Fruit fly (Drosophila melanogaster) whole organism, embryonic: Measurements from ENCODE around the gene CG14246.
A peak's percentile ranks its signal among the peaks of the same experiment; 100 is the strongest.

Experiments used
- ATbp ChIP-seq: fragments of 200-800 bp; sonication (Bioruptor generic); optimal IDR thresholded peaks from 2 replicates; lab custom pipeline; 2017; ENCODE audit warnings: missing biosample characterization, mild to moderate bottlenecking, missing genetic modification characterization, missing genetic modification reagents
- Atf-2 ChIP-seq: fragments of 200-800 bp; sonication (Bioruptor generic); optimal IDR thresholded peaks from 2 replicates; lab custom pipeline; 2016; ENCODE audit warnings: missing biosample characterization, missing genetic modification characterization
- Blimp-1 ChIP-seq: fragments of 200-800 bp; sonication (Bioruptor generic); optimal IDR thresholded peaks from 3 replicates; lab custom pipeline; 2018; ENCODE audit warnings: missing biosample characterization, missing genetic modification characterization, mild to moderate bottlenecking, moderate library complexity, missing genetic modification reagents
- Bteb2 ChIP-seq: fragments of 200-800 bp; sonication (Bioruptor generic); optimal IDR thresholded peaks from 2 replicates; lab custom pipeline; 2016; ENCODE audit warnings: missing biosample characterization, missing genetic modification characterization
- CG10274 ChIP-seq: fragments of 200-800 bp; sonication (Bioruptor generic); optimal IDR thresholded peaks from 3 replicates; lab custom pipeline; 2017; ENCODE audit warnings: missing biosample characterization, mild to moderate bottlenecking, missing genetic modification characterization
- CG11247 ChIP-seq: fragments of 200-800 bp; sonication (Bioruptor generic); IDR thresholded peaks from 2 replicates; pipeline ENCODE4 v1.3.6; 2022; ENCODE audit warnings: missing biosample characterization, missing genetic modification characterization
- CG11696 ChIP-seq: fragments of 200-800 bp; sonication (Bioruptor generic); IDR thresholded peaks from 2 replicates; pipeline ENCODE4 v1.3.6; 2022; ENCODE audit warnings: missing biosample characterization, missing genetic modification characterization
- CG12155 ChIP-seq: fragments of 200-800 bp; sonication (Bioruptor generic); optimal IDR thresholded peaks from 3 replicates; lab custom pipeline; 2016; ENCODE audit warnings: missing biosample characterization, missing genetic modification characterization
- CG13624 ChIP-seq: fragments of 200-800 bp; sonication (Bioruptor generic); optimal IDR thresholded peaks from 2 replicates; lab custom pipeline; 2016; ENCODE audit warnings: missing biosample characterization, missing genetic modification characterization
- CG15073 ChIP-seq: fragments of 200-800 bp; sonication (Bioruptor generic); optimal IDR thresholded peaks from 2 replicates; lab custom pipeline; 2016; ENCODE audit warnings: missing biosample characterization, missing genetic modification characterization
- CG16813 ChIP-seq: fragments of 200-800 bp; sonication (Bioruptor generic); IDR thresholded peaks from 3 replicates; pipeline ENCODE4 v1.3.6; 2022; ENCODE audit warnings: missing biosample characterization, missing genetic modification characterization; ENCODE audit not compliant: partially characterized antibody
- CG16815 ChIP-seq: fragments of 200-800 bp; sonication (Bioruptor generic); optimal IDR thresholded peaks from 3 replicates; lab custom pipeline; 2017; ENCODE audit warnings: missing biosample characterization, mild to moderate bottlenecking, missing genetic modification characterization
- CG16863 ChIP-seq: fragments of 200-800 bp; sonication (Bioruptor generic); optimal IDR thresholded peaks from 3 replicates; lab custom pipeline; 2016; ENCODE audit warnings: missing biosample characterization, missing genetic modification characterization
- CG2116 ChIP-seq: fragments of 200-800 bp; sonication (Bioruptor generic); optimal IDR thresholded peaks from 3 replicates; lab custom pipeline; 2018; ENCODE audit warnings: missing biosample characterization, mild to moderate bottlenecking, missing genetic modification characterization
- CG2712 ChIP-seq: fragments of 200-800 bp; optimal IDR thresholded peaks from 3 replicates; lab custom pipeline; 2019; ENCODE audit warnings: missing biosample characterization, mild to moderate bottlenecking, missing genetic modification characterization, moderate library complexity
- CG30020 ChIP-seq: fragments of 200-800 bp; optimal IDR thresholded peaks from 2 replicates; lab custom pipeline; 2019; ENCODE audit warnings: missing biosample characterization, mild to moderate bottlenecking, missing genetic modification characterization, moderate library complexity
- CG30431 ChIP-seq: fragments of 200-800 bp; sonication (Bioruptor generic); optimal IDR thresholded peaks from 2 replicates; lab custom pipeline; 2017; ENCODE audit warnings: missing biosample characterization, missing genetic modification characterization
- CG31388 ChIP-seq: fragments of 200-800 bp; sonication (Bioruptor generic); optimal IDR thresholded peaks from 2 replicates; lab custom pipeline; 2016; ENCODE audit warnings: missing biosample characterization, missing genetic modification characterization
- CG3847 ChIP-seq: fragments of 200-800 bp; sonication (Bioruptor generic); IDR thresholded peaks from 2 replicates; pipeline ENCODE4 v1.3.6; 2022; ENCODE audit warnings: missing biosample characterization, missing genetic modification characterization
- CG3995 ChIP-seq: fragments of 200-800 bp; sonication (Bioruptor generic); optimal IDR thresholded peaks from 3 replicates; lab custom pipeline; 2016; ENCODE audit warnings: missing biosample characterization, missing genetic modification characterization
- CG4282 ChIP-seq: fragments of 200-800 bp; sonication (Bioruptor generic); optimal IDR thresholded peaks from 2 replicates; lab custom pipeline; 2016; ENCODE audit warnings: missing biosample characterization, missing genetic modification characterization
- CG4424 ChIP-seq: fragments of 200-800 bp; sonication (Bioruptor generic); optimal IDR thresholded peaks from 3 replicates; lab custom pipeline; 2016; ENCODE audit warnings: missing biosample characterization, missing genetic modification characterization
- CG5180 ChIP-seq: fragments of 200-800 bp; sonication (Bioruptor generic); optimal IDR thresholded peaks from 3 replicates; lab custom pipeline; 2017; ENCODE audit warnings: missing biosample characterization, missing genetic modification characterization, mild to moderate bottlenecking, moderate library complexity, missing genetic modification reagents
- CG5953 ChIP-seq: fragments of 200-800 bp; sonication (Bioruptor generic); IDR thresholded peaks from 2 replicates; pipeline ENCODE4 v1.3.6; 2022; ENCODE audit warnings: missing biosample characterization, missing genetic modification characterization
- CG9876 ChIP-seq: fragments of 200-800 bp; sonication (Bioruptor generic); optimal IDR thresholded peaks from 2 replicates; lab custom pipeline; 2016; ENCODE audit warnings: missing biosample characterization, missing genetic modification characterization
- D19B ChIP-seq: fragments of 200-800 bp; sonication (Bioruptor generic); optimal IDR thresholded peaks from 2 replicates; lab custom pipeline; 2017; ENCODE audit warnings: missing biosample characterization, mild to moderate bottlenecking, missing genetic modification characterization
- Doc3 ChIP-seq: fragments of 200-800 bp; sonication (Bioruptor generic); IDR thresholded peaks from 3 replicates; pipeline ENCODE4 v1.3.6; 2022; ENCODE audit warnings: missing biosample characterization, missing genetic modification characterization; ENCODE audit not compliant: partially characterized antibody
- Dref ChIP-seq: fragments of 200-800 bp; sonication (Bioruptor generic); IDR thresholded peaks from 2 replicates; pipeline ENCODE4 v1.3.6; 2022; ENCODE audit warnings: missing biosample characterization, missing genetic modification characterization
- HHEX ChIP-seq: fragments of 200-800 bp; sonication (Bioruptor generic); optimal IDR thresholded peaks from 3 replicates; lab custom pipeline; 2017; ENCODE audit warnings: missing biosample characterization, mild to moderate bottlenecking, missing genetic modification characterization, missing genetic modification reagents
- Hr39 ChIP-seq: fragments of >200 bp; optimal IDR thresholded peaks from 2 replicates; lab custom pipeline; 2017
- Lim3 ChIP-seq: fragments of 200-800 bp; sonication (Bioruptor generic); IDR thresholded peaks from 2 replicates; pipeline ENCODE4 v1.3.6; 2022; ENCODE audit warnings: missing biosample characterization, missing genetic modification characterization
- Med ChIP-seq: fragments of 200-800 bp; sonication (Bioruptor generic); peaks from one replicate; lab custom pipeline; 2016; ENCODE audit warnings: missing biosample characterization, missing genetic modification characterization, mild to moderate bottlenecking, inconsistent platforms, moderate library complexity
- Nf-YA ChIP-seq: fragments of 200-800 bp; sonication (Bioruptor generic); IDR thresholded peaks from 2 replicates; pipeline ENCODE4 v1.3.6; 2022; ENCODE audit warnings: missing biosample characterization, missing genetic modification characterization
- Xbp1 ChIP-seq: fragments of 200-800 bp; sonication (Bioruptor generic); optimal IDR thresholded peaks from 3 replicates; lab custom pipeline; 2016; ENCODE audit warnings: missing biosample characterization, mild to moderate bottlenecking, missing genetic modification characterization
- abd-A ChIP-seq: fragments of 200-800 bp; sonication (Bioruptor generic); optimal IDR thresholded peaks from 3 replicates; lab custom pipeline; 2019; ENCODE audit warnings: missing biosample characterization, mild to moderate bottlenecking, missing genetic modification characterization, moderate library complexity
- ara ChIP-seq: fragments of 200-800 bp; sonication (Bioruptor generic); IDR thresholded peaks from 2 replicates; pipeline ENCODE4 v1.3.6; 2022; ENCODE audit warnings: missing biosample characterization, missing genetic modification characterization
- cad ChIP-seq: fragments of >200 bp; optimal IDR thresholded peaks from 2 replicates; lab custom pipeline; 2017; ENCODE audit warnings: missing biosample characterization, missing genetic modification characterization
- cato ChIP-seq: fragments of 200-800 bp; sonication (Bioruptor generic); optimal IDR thresholded peaks from 2 replicates; lab custom pipeline; 2016; ENCODE audit warnings: missing biosample characterization, missing genetic modification characterization, borderline replicate concordance
- disco-r ChIP-seq: fragments of 200-800 bp; sonication (Bioruptor generic); optimal IDR thresholded peaks from 2 replicates; lab custom pipeline; 2016; ENCODE audit warnings: missing biosample characterization, missing genetic modification characterization
- emc ChIP-seq: fragments of 200-800 bp; sonication (Bioruptor generic); optimal IDR thresholded peaks from 2 replicates; lab custom pipeline; 2016; ENCODE audit warnings: missing biosample characterization, missing genetic modification characterization
- en ChIP-seq: fragments of 200-800 bp; sonication (Bioruptor generic); optimal IDR thresholded peaks from 2 replicates; lab custom pipeline; 2016; ENCODE audit warnings: missing biosample characterization, missing genetic modification characterization
- hb ChIP-seq: fragments of 200-800 bp; sonication (Bioruptor generic); IDR thresholded peaks from 3 replicates; pipeline ENCODE4 v1.3.6; 2022; ENCODE audit warnings: missing biosample characterization, missing genetic modification characterization; ENCODE audit not compliant: partially characterized antibody
- insv ChIP-seq, 2 experiments: fragments of 200-800 bp; sonication (Bioruptor generic); optimal IDR thresholded peaks; 3 replicates each; lab custom pipeline; 2016 to 2018; ENCODE audit warnings: missing biosample characterization in 2 of 2, missing genetic modification characterization in 2 of 2
- kay ChIP-seq: fragments of 200-800 bp; sonication (Bioruptor generic); optimal IDR thresholded peaks from 2 replicates; lab custom pipeline; 2016; ENCODE audit warnings: missing biosample characterization, missing genetic modification characterization
- pb ChIP-seq: fragments of 200-800 bp; sonication (Bioruptor generic); optimal IDR thresholded peaks from 3 replicates; lab custom pipeline; 2016; ENCODE audit warnings: missing biosample characterization, missing genetic modification characterization
- psq ChIP-seq: fragments of 200-800 bp; sonication (Bioruptor generic); optimal IDR thresholded peaks from 2 replicates; lab custom pipeline; 2017; ENCODE audit warnings: missing biosample characterization, missing genetic modification characterization
- salm ChIP-seq: fragments of 200-800 bp; sonication (Bioruptor generic); optimal IDR thresholded peaks from 2 replicates; lab custom pipeline; 2018; ENCODE audit warnings: missing biosample characterization, mild to moderate bottlenecking, missing genetic modification characterization
- sr ChIP-seq: fragments of 200-800 bp; sonication (Bioruptor generic); IDR thresholded peaks from 3 replicates; pipeline ENCODE4 v1.3.6; 2022; ENCODE audit warnings: missing biosample characterization, missing genetic modification characterization
- unc-4 ChIP-seq: fragments of 200-800 bp; sonication (Bioruptor generic); IDR thresholded peaks from 2 replicates; pipeline ENCODE4 v1.3.6; 2022; ENCODE audit warnings: missing biosample characterization, missing genetic modification characterization; ENCODE audit not compliant: partially characterized antibody
- wor ChIP-seq: fragments of 200-800 bp; sonication (Bioruptor generic); IDR thresholded peaks from 2 replicates; pipeline ENCODE4 v1.3.6; 2022; ENCODE audit warnings: missing biosample characterization, missing genetic modification characterization
- zen2 ChIP-seq: fragments of 200-800 bp; sonication (Bioruptor generic); IDR thresholded peaks from 3 replicates; pipeline ENCODE4 v1.3.6; 2022; ENCODE audit warnings: missing biosample characterization, missing genetic modification characterization; ENCODE audit not compliant: partially characterized antibody

The CG14246 gene

DNA sequence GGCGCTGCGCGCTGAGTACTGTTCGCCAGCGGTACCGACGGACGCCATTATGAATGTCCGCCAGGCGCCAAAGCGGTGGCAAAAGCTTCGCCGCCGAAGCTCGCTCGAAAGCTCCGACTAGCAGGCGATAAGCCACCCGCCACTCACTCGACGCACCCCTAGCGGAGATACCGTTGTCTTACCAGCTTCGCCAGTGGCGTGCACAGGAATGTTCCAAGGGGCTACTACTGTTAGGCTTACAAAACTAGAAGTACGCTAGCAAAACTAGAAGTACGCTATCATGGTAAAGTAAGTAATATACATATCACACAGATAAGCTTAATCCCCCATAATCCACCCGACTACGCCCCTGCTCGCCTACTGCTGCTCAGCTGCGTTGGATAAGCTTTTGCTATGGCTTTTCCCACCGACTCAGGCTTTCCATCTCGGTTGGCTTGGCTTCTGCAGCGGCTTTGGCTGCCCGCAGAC is 13.0 kb upstream of the CG14246 start, which contains the start of gene amon (continued):
- TF ChIP-seq CG15073 (GFP tag; lab: Kevin White, UChicago) (peak; percentile 80), kay (GFP tag; lab: Kevin White, UChicago) (peak; percentile 98), disco-r (GFP tag; lab: Kevin White, UChicago) (peak; percentile 97), cad (GFP tag; lab: Kevin White, UChicago) (no peak), CG2116 (GFP tag; lab: Kevin White, UChicago) (peak; percentile 75), CG16863 (GFP tag; lab: Kevin White, UChicago) (peak; percentile 98), Hr39 (no peak), CG2712 (tag; lab: Kevin White, UChicago) (peak; percentile 95), CG12155 (GFP tag; lab: Kevin White, UChicago) (peak; percentile 97), cato (GFP tag; lab: Kevin White, UChicago) (peak; percentile 94), CG3995 (GFP tag; lab: Kevin White, UChicago) (peak; percentile 79), Bteb2 (GFP tag; lab: Kevin White, UChicago) (peak; percentile 98), CG16813 (no peak), zen2 (GFP tag; lab: Robert Waterston, UW) (no peak), Lim3 (peak; percentile 95), CG11696 (peak; percentile 92), CG30020 (no peak), CG13624 (GFP tag; lab: Kevin White, UChicago) (peak; percentile 99), CG9876 (GFP tag; lab: Kevin White, UChicago) (peak; percentile 98), ATbp (GFP tag; lab: Kevin White, UChicago) (peak; percentile 99), Atf-2 (GFP tag; lab: Kevin White, UChicago) (peak; percentile 96), CG4424 (GFP tag; lab: Kevin White, UChicago) (peak; percentile 98), CG10274 (peak; percentile 94), hb (GFP tag; lab: Robert Waterston, UW) (no peak), CG11247 (peak; percentile 99), D19B (GFP tag; lab: Kevin White, UChicago) (peak; percentile 94), CG5180 (GFP tag; lab: Kevin White, UChicago) (peak; percentile 92), CG30431 (GFP tag; lab: Kevin White, UChicago) (peak; percentile 95), sr (peak; percentile 93), psq (GFP tag; lab: Kevin White, UChicago) (peak; percentile 91), HHEX (peak; percentile 99), CG31388 (GFP tag; lab: Kevin White, UChicago) (peak; percentile 94), unc-4 (no peak), abd-A (tag; lab: Kevin White, UChicago) (peak; percentile 90), en (GFP tag; lab: Kevin White, UChicago) (peak; percentile 97), Doc3 (no peak), Blimp-1 (GFP tag; lab: Kevin White, UChicago) (peak; percentile 94), Nf-YA (peak; percentile 98), ara (GFP tag; lab: Robert Waterston, UW) (peak; percentile 96), wor (GFP tag; lab: Robert Waterston, UW) (peak; percentile 94), Dref (GFP tag; lab: Robert Waterston, UW) (peak; percentile 55), insv (GFP tag; optimal IDR thresholded peaks at IDR 0.05; lab: Kevin White, UChicago) (peak; percentile 33 to 80), salm (tag; lab: Kevin White, UChicago) (peak; percentile 95), Med (peak; percentile 100), CG5953 (GFP tag; lab: Robert Waterston, UW) (peak; percentile 97), Xbp1 (GFP tag; lab: Kevin White, UChicago) (peak; percentile 99), CG3847 (GFP tag; lab: Robert Waterston, UW) (peak; percentile 99), CG4282 (peak; percentile 95), emc (GFP tag; lab: Kevin White, UChicago) (peak; percentile 99), pb (peak; percentile 98), CG16815 (GFP tag; lab: Kevin White, UChicago) (peak; percentile 95)
